Fruit fly (Drosophila melanogaster) whole organism, larva: ENCODE measurements around the gene CG42812.

Experiments used
- noc ChIP-seq: fragments of 200-800 bp; sonication (Bioruptor generic); optimal IDR thresholded peaks from 3 replicates; lab custom pipeline; 2019; ENCODE audit warnings: missing biosample characterization, mild to moderate bottlenecking, missing genetic modification characterization, moderate library complexity

Gene CG42812

dm6 chr3R:24368064-24368463 is at the start of gene CG42812, which contains the start of gene CG33341:
Gene CG42812 (minus strand): TSS chr3R:24368164.
Gene CG33341 (plus strand): TSS chr3R:24368358.
- TF ChIP-seq noc = no peak

dm6 chr3R:24392207-24392939 is 24.4 kb upstream of the CG42812 start, which contains the start of gene CG13616:
Gene CG13616 (plus strand): TSS chr3R:24392889.
- TF ChIP-seq noc = no peak

DNA sequence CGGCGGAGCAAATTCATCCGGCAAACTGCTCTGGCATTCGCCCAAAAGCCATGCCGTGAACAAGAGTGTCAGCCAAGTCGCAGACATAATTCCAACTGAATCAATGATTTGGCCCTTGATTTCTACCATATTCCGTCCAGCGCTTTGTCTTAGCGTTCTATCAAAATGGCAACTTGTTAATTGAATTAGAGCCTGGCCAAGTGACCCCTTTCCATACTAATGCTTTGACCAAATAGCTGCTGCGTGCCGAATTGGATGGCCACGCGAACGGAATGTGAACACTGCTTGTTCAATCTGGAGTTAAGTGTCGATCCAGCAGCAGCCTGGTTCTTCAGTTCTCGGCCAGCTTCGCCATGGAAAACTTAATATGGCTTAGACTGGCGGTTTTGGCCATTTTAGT is 22.3 kb upstream of the CG42812 start, which contains the start of the genes CG5768 and CG13615:
Gene CG5768, minus strand, starts transcription at position 101 of the 400 bp plus-strand sequence.
Gene CG13615, plus strand, starts transcription at position 280 of the 400 bp plus-strand sequence.
- no peak for TF ChIP-seq noc

DNA sequence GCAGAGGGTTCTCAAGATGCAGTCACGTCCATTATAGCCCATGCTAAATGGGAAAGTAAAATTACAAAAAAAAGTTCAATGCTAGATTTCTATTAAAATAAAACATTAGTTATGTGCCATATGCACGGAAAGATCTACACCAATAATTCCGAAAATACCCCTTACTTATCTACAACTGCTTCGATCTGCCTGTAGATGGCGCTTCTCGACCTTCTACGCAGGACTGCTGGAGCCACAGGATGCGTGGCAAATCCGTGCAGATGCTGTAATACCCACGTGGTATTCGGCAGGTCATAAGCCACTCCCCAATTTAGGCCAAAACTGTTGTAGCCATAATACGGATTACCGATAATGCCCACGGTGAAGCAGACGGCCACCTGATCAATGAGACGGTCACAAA is 18.5 kb upstream of the CG42812 start:
- TF ChIP-seq noc = no peak

dm6 chr3R:24384952-24385351 is 17.0 kb upstream of the CG42812 start, which contains the start of gene CG17780:
Gene CG17780 (minus strand): TSS chr3R:24385052.
- TF ChIP-seq noc = no peak

- TF ChIP-seq noc = no peak
These were observed 8.6 kb upstream of the CG42812 start, which contains the start of gene CG33342 for dm6 chr3R:24376565-24376964. Gene CG33342 (plus strand): TSS chr3R:24376865.

DNA sequence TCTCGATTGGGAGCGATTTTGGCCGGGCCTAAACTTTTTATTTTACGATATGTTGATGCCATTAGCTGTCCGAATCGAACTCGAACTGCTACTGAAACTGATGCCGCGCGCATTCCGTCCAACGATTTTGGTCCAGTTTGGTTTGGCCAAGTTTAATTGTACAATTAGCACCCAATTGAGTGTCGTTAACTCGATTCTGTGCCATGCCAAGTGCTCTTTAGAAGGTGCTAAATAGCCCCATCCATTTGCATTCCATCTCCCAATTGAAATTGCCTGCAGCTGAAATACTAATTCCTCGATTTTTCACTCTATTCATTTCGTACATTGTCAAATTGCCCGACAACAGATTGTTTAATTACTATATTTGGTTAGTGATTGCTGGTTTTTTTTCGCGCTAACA is 7.6 kb upstream of the CG42812 start, which contains the start of gene CG17781:
Gene CG17781, minus strand, starts transcription at position 101 of the 400 bp plus-strand sequence.
- TF ChIP-seq noc = no peak

dm6 chr3R:24372662-24373061 is 4.7 kb upstream of the CG42812 start, which contains the start of gene CG17782:
Gene CG17782 (minus strand): TSS chr3R:24372762.
- no peak for TF ChIP-seq noc

DNA sequence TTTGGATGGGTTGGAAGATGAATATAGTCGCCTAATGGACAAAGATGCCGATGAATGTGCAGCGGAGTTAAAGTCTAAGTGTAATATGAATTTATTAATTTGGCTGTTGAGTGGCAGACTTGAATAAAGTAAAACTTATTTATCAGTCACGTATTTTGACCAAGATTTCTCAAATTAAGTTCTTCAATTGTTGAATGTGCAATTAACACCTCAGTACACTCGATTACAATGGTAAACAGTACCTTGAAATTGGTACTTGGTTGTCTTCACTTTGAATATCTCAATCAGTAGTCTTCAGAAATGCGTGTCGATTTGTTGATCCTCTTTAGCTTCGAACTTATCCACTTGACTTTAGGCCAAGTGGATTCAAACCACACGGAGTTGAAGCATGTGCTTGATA is 1.3 kb upstream of the CG42812 start, which contains the start of gene CG13614:
Gene CG13614, plus strand, starts transcription at position 301 of the 400 bp plus-strand sequence.
- TF ChIP-seq noc = no peak

DNA sequence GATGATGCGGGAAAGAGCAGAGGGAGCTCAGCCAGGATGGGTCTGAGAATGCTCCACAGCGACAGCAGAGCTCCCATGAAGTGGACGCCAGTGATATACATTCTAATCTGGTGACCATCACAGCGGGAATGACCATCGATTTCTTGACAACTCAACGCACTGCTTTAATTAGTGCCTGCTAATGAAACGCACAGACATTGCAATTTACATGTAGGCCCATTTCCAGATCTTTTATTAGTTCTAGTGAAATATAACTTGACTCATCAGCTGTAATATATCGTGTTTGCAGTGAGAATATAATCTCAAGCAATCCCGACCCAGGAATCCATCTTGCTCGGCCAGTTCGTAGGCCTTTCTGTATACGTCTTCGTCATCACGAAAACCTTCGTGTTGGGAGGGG is 844 bp downstream of the CG42812 start, which contains the start of gene CG42811:
Gene CG42811, minus strand, starts transcription at position 101 of the 400 bp plus-strand sequence.
- no peak for TF ChIP-seq noc

- no peak for TF ChIP-seq noc
These were observed 2.9 kb downstream of the CG42812 start, which contains the start of the genes CG17784 and CG13613 for dm6 chr3R:24364880-24365604. Gene CG17784 (minus strand): TSS chr3R:24364980. Gene CG13613 (plus strand): TSS chr3R:24365554.

DNA sequence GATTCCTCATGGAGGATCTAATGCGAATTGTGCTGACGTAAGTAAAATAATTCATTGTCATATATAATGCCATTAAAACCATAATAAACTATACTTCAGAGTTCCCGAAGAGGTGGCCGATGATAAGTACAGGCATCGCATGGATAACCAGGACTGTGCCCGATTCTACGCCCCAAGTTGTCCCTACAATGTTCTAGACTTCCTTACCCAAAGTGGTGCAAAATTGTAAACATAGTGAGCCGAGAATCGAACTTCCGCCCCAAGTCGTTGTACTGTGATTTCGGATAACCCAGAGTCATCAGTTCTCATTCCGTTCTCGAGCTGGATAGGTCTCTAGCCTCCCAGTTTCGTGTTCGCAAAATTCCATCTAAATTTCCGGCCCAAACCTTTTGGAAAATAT is 5.1 kb downstream of the CG42812 start, which contains the start of gene CG33340:
Gene CG33340, plus strand, starts transcription at position 301 of the 400 bp plus-strand sequence.
- no peak for TF ChIP-seq noc

- TF ChIP-seq noc = no peak
These were observed 6.4 kb downstream of the CG42812 start, which contains the start of the genes CG5762 and CG33339 for dm6 chr3R:24361583-24361982. Gene CG5762 (minus strand): TSS chr3R:24361683. Gene CG33339 (plus strand): TSS chr3R:24361847.

DNA sequence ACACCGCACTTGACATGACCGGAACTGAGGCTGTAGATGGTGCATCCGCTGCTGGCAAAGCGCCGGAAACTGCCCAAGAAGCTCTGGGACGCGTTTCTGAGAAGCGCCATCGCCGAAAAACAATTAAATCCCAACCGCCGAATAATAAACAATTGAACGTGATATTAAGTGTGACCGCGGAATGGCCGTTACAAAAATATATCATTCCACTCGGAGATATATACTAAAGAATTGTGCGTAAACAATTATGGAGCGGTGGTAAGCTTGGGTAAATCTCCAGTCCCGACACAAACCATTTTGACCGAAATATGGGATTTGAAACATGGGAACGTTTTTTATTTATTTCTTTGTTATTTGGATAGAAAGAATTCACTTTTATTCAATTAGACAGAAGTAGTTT is 8.0 kb downstream of the CG42812 start, which contains the start of gene CG18528:
Gene CG18528, minus strand, starts transcription at position 188 of the 400 bp plus-strand sequence.
- no peak for TF ChIP-seq noc

- TF ChIP-seq noc = no peak
These were observed 10.3 kb downstream of the CG42812 start, which contains the start of gene Golgin84 for dm6 chr3R:24357698-24358097. Gene Golgin84 (minus strand): TSS chr3R:24357938.

dm6 chr3R:24353448-24353847 is 14.5 kb downstream of the CG42812 start:
- TF ChIP-seq noc = no peak
